Worm (Caenorhabditis elegans): ENCODE measurements around the gene inx-5.

The inx-5 gene

DNA sequence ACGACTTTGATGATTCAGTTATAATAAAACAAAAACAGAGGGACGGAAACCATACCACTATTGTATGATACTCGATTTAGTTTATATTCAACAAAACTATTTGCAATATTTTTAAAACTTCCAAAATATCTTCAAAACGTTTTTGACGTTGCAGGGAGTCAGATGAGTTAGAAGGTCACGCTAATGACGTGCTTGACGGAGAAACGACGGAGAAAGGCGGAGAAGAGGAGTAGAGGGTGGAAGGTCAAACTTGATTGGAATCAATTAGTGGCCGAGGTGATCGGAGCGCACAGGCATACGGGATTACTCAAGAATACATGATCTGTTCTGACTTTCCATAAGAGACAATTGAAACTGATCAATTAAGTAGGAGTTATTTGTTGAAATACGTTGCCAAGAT is 604 bp upstream of the inx-5 start:
- no peak for TF ChIP-seq Y48G9A.11 (GFP tag; IDR thresholded peaks at IDR 0.05)
- peak; percentile 8 for TF ChIP-seq nhr-28 (tag; optimal IDR thresholded peaks at IDR 0.05)

DNA sequence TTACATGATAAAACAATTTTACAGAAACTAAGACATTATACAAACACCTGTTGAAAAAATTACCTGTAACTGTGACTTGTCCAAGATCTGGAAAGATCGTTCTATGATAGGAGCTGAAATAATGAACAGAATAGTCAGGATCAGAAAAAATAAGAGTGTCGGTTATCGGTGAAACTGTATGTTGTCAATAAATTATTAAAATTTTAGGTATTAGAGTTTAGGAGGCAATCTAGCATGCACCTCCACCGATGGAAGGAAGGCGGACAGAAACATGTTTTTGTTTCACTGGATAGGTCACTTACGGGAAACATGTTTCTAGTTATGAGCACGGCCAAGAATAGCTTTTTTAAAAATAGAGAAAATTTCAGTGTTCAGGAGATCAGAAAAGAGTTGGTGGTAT is 2.6 kb downstream of the inx-5 start, which contains the start of gene ced-13:
Gene ced-13, minus strand, starts transcription at position 101 of the 400 bp plus-strand sequence.
- TF ChIP-seq ZK337.2 (GFP tag; IDR thresholded peaks at IDR 0.05) (no peak), jun-1 (tag; optimal IDR thresholded peaks at IDR 0.05) (no peak), mxl-3 (GFP tag; optimal IDR thresholded peaks at IDR 0.05) (no peak), arid-1 (GFP tag; conservative IDR thresholded peaks at IDR 0.05) (no peak), dve-1 (tag; optimal IDR thresholded peaks at IDR 0.05; ENCODE audit: insufficient read depth) (no peak), dpl-1 (GFP tag; optimal IDR thresholded peaks at IDR 0.05) (no peak), lin-38 (GFP tag; IDR thresholded peaks at IDR 0.05) (no peak), mxl-2 (GFP tag; conservative IDR thresholded peaks at IDR 0.05) (no peak), F26F4.8 (GFP tag; conservative IDR thresholded peaks at IDR 0.05) (no peak)

- TF ChIP-seq hmg-1.1 (GFP tag; IDR thresholded peaks at IDR 0.05): no peak
- no peak for TF ChIP-seq T20F7.1 (GFP tag; optimal IDR thresholded peaks at IDR 0.05)
- TF ChIP-seq unc-62 (GFP tag; optimal IDR thresholded peaks at IDR 0.05 in 1 of 2): peak in 1 of 2 experiments; percentile 94
- TF ChIP-seq unc-62 (tag; optimal IDR thresholded peaks at IDR 0.05): no peak
- no peak for TF ChIP-seq zfp-3 (GFP tag; conservative IDR thresholded peaks at IDR 0.05)
- peak; percentile 12 for TF ChIP-seq aha-1 (tag)
These were observed 4.9 kb downstream of the inx-5 start for ce11 chrX:8297333-8297732.

DNA sequence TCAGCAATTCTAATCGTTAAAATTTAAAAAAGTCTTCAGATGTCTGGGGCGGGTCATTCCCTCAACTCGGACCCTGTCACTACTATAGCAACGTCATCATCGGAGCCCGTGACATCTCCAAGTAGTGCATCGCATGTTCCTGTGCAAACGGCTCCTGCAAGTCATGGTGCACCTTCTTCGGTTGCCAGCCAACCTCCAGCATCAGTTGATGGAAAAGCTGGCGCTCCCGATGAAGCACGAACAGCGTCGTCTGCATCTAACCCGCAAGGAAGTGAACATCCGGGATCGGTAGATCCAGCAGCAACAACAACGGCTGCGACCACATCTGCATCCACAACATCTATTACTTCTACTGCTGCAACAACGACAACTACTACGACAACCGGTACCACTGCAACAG is 7.6 kb downstream of the inx-5 start, which contains the start of gene R09F10.3:
Gene R09F10.3, plus strand, starts transcription at position 40 of the 400 bp plus-strand sequence.
- no peak for TF ChIP-seq unc-130 (GFP tag; optimal IDR thresholded peaks at IDR 0.05)
- TF ChIP-seq vab-7 (GFP tag; IDR thresholded peaks at IDR 0.05): no peak
- 0 out of 2 replicates have a peak, but pooled peaks have one; percentile 27 for TF ChIP-seq php-3 (GFP tag; IDR thresholded peaks at IDR 0.05)
- TF ChIP-seq F37D6.2 (tag; optimal IDR thresholded peaks at IDR 0.05): no peak
- no peak for TF ChIP-seq ceh-32 (tag; optimal IDR thresholded peaks at IDR 0.05; ENCODE audit: poor library complexity)
- peak; percentile 32; the same call in 1 of the 2 replicates for TF ChIP-seq T26A8.4 (GFP tag; IDR thresholded peaks at IDR 0.05)
- TF ChIP-seq unc-62 (GFP tag; optimal IDR thresholded peaks at IDR 0.05 in 1 of 2): peak in 1 of 2 experiments; percentile 96
- TF ChIP-seq unc-62 (tag; optimal IDR thresholded peaks at IDR 0.05): no peak
- TF ChIP-seq mxl-2 (GFP tag; conservative IDR thresholded peaks at IDR 0.05): no peak
- peak; percentile 46; the same call in 1 of the 2 replicates for TF ChIP-seq set-16 (GFP tag; IDR thresholded peaks at IDR 0.05)
- TF ChIP-seq ceh-28 (tag; optimal IDR thresholded peaks at IDR 0.05): no peak
- TF ChIP-seq mxl-3 (GFP tag; optimal IDR thresholded peaks at IDR 0.05): no peak
- TF ChIP-seq nhr-42 (GFP tag; IDR thresholded peaks at IDR 0.05): no peak
- 0 out of 2 replicates have a peak, but pooled peaks have one; percentile 42 for TF ChIP-seq F26F4.8 (GFP tag; conservative IDR thresholded peaks at IDR 0.05)
- no peak for TF ChIP-seq zip-2 (tag; optimal IDR thresholded peaks at IDR 0.05)
- TF ChIP-seq mes-2 (tag; optimal IDR thresholded peaks at IDR 0.05; ENCODE audit: poor library complexity, severe bottlenecking): no peak
- TF ChIP-seq pha-4 (GFP tag; IDR thresholded peaks at IDR 0.05): no peak
- TF ChIP-seq pha-4 (tag; optimal IDR thresholded peaks at IDR 0.05): no peak
- TF ChIP-seq T20F7.1 (GFP tag; optimal IDR thresholded peaks at IDR 0.05): no peak
- no peak for TF ChIP-seq jun-1 (tag; optimal IDR thresholded peaks at IDR 0.05)
- TF ChIP-seq nhr-11 (tag; optimal IDR thresholded peaks at IDR 0.05): no peak

DNA sequence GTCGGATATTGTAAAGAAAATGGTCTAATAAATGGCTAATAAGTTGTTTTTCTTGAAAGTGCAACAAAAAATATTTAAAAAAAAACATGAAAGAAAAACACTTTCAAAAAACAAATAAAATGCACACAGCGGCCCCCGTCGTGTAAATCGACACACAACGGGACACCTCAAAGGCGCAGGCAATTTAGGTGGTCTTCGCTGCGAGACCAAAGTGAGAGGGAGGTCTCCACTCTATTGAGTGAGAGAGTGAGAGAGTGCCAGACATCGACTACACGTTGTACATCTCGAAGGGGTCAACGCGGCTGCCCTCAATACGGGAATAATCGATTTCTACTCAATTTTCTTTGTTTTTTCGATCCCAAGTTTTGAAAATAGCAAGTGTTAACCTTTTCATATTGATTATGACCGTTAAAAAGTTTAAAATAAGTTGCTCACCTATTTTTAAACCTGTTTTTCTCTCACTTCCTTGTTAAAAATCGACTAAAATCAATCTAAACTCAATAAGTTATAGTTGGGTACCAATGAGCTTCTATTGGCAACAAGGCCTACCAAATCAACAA is 15.4 kb downstream of the inx-5 start, which contains the start of gene sec-16A.2:
Gene sec-16A.2, plus strand, starts transcription at position 510 of the 560 bp plus-strand sequence.
- TF ChIP-seq zfp-2 (tag; optimal IDR thresholded peaks at IDR 0.05) (no peak), nhr-41 (GFP tag; IDR thresholded peaks at IDR 0.05) (no peak), dpl-1 (GFP tag; optimal IDR thresholded peaks at IDR 0.05) (peak; percentile 47), unc-39 (tag; optimal IDR thresholded peaks at IDR 0.05) (no peak), nhr-102 (tag; optimal IDR thresholded peaks at IDR 0.05) (no peak), ctbp-1 (GFP tag; IDR thresholded peaks at IDR 0.05) (peak; percentile 48; the same call in 1 of the 2 replicates), mdl-1 (tag; optimal IDR thresholded peaks at IDR 0.05) (peak in 1 of 2 experiments; percentile 59), hlh-11 (tag; optimal IDR thresholded peaks at IDR 0.05) (peak; percentile 70), F10B5.3 (tag; optimal IDR thresholded peaks at IDR 0.05) (no peak), F44E2.7 (GFP tag; IDR thresholded peaks at IDR 0.05) (no peak), zfp-3 (GFP tag; conservative IDR thresholded peaks at IDR 0.05) (no peak), dmd-9 (GFP tag; IDR thresholded peaks at IDR 0.05) (no peak), ceh-32 (tag; optimal IDR thresholded peaks at IDR 0.05; ENCODE audit: poor library complexity) (no peak), hmg-1.1 (GFP tag; IDR thresholded peaks at IDR 0.05) (peak; percentile 79), T20F7.1 (GFP tag; optimal IDR thresholded peaks at IDR 0.05) (no peak), mxl-3 (GFP tag; optimal IDR thresholded peaks at IDR 0.05) (peak; percentile 79), ztf-7 (tag; optimal IDR thresholded peaks at IDR 0.05) (no peak), nhr-76 (tag; optimal IDR thresholded peaks at IDR 0.05) (no peak)
